Worm (Caenorhabditis elegans) whole organism, L4/young adult: ENCODE data around the gene map-2.

ENCODE experiments used
- W03F9.2 ChIP-seq: fragments of 150-350 bp; optimal IDR thresholded peaks from 2 replicates; lab custom pipeline; 2014; ENCODE audit warnings: missing biosample characterization, missing genetic modification characterization
- dao-5 ChIP-seq: sonication (generic microtip); optimal IDR thresholded peaks from 2 replicates; lab custom pipeline; 2016; ENCODE audit warnings: missing genotype, missing genetic modification characterization, moderate library complexity, missing compliant biosample characterization
- him-1 ChIP-seq: sonication (generic microtip); optimal IDR thresholded peaks from 2 replicates; lab custom pipeline; 2016; ENCODE audit warnings: missing genotype, missing genetic modification reagents, missing genetic modification characterization, missing compliant biosample characterization

- TF ChIP-seq him-1 (tag; lab: Kevin White, UChicago) (no peak), dao-5 (tag; lab: Kevin White, UChicago) (no peak), W03F9.2 (tag; lab: Kevin White, UChicago) (no peak)
Observed at ce11 chrIV:16888580-16888979, 33.9 kb upstream of the map-2 start.
